Fruit fly (Drosophila melanogaster) whole organism, pupa: ENCODE results near the gene CG14960.
A peak's percentile ranks its signal among the peaks of the same experiment; 100 is the strongest.

Source experiments
- CG12605 ChIP-seq: fragments of 200-800 bp; sonication (Bioruptor generic); IDR thresholded peaks from 2 replicates; pipeline ENCODE4 v1.3.6; 2022; ENCODE audit warnings: missing biosample characterization, missing genetic modification characterization
- CG13204 ChIP-seq: fragments of 200-800 bp; sonication (Bioruptor generic); optimal IDR thresholded peaks from 2 replicates; lab custom pipeline; 2018; ENCODE audit warnings: missing biosample characterization, mild to moderate bottlenecking, missing genetic modification characterization, moderate library complexity
- CG14655 ChIP-seq: fragments of 200-800 bp; sonication (Bioruptor generic); optimal IDR thresholded peaks from 3 replicates; lab custom pipeline; 2017; ENCODE audit warnings: mild to moderate bottlenecking, missing biosample characterization, missing genetic modification reagents, missing genetic modification characterization
- CG15710 ChIP-seq: fragments of 200-800 bp; sonication (Bioruptor generic); optimal IDR thresholded peaks from 2 replicates; lab custom pipeline; 2018; ENCODE audit warnings: missing biosample characterization, mild to moderate bottlenecking, missing genetic modification characterization, moderate library complexity
- CG32121 ChIP-seq: fragments of 200-800 bp; sonication (Bioruptor generic); IDR thresholded peaks from 2 replicates; pipeline ENCODE4 v1.3.6; 2022; ENCODE audit warnings: missing biosample characterization, missing genetic modification characterization
- CG4496 ChIP-seq: fragments of 200-800 bp; sonication (Bioruptor generic); IDR thresholded peaks from 3 replicates; pipeline ENCODE4 v1.3.6; 2022; ENCODE audit warnings: missing biosample characterization, missing genetic modification characterization
- CG8159 ChIP-seq: fragments of 200-800 bp; sonication (Bioruptor generic); optimal IDR thresholded peaks from 3 replicates; lab custom pipeline; 2018; ENCODE audit warnings: missing biosample characterization, mild to moderate bottlenecking, missing genetic modification characterization, moderate library complexity
- EcR ChIP-seq: fragments of 200-800 bp; sonication (Bioruptor generic); optimal IDR thresholded peaks from 3 replicates; lab custom pipeline; 2019; ENCODE audit warnings: missing biosample characterization, missing genetic modification characterization, mild to moderate bottlenecking, moderate library complexity, missing genetic modification reagents
- Ets98B ChIP-seq: fragments of 200-800 bp; sonication (Bioruptor generic); IDR thresholded peaks from 2 replicates; pipeline ENCODE4 v1.3.6; 2022; ENCODE audit warnings: missing biosample characterization, missing genetic modification characterization
- Pif1A ChIP-seq: fragments of 200-800 bp; sonication (Bioruptor generic); optimal IDR thresholded peaks from 3 replicates; lab custom pipeline; 2016; ENCODE audit warnings: missing biosample characterization, missing genetic modification characterization
- fd96Ca ChIP-seq: fragments of 200-800 bp; sonication (Bioruptor generic); IDR thresholded peaks from 3 replicates; pipeline ENCODE4 v1.3.6; 2022; ENCODE audit warnings: missing biosample characterization, missing genetic modification characterization

- no peak for TF ChIP-seq CG8159
- TF ChIP-seq CG14655 = no peak
- TF ChIP-seq CG4496 (GFP tag; lab: Robert Waterston, UW) = no peak
- no peak for TF ChIP-seq Pif1A (GFP tag; lab: Kevin White, UChicago)
- no peak for TF ChIP-seq CG13204
- TF ChIP-seq CG15710 (tag; lab: Kevin White, UChicago) = no peak
- no peak for TF ChIP-seq EcR (GFP tag; lab: Kevin White, UChicago)
- no peak for TF ChIP-seq CG12605
- no peak for TF ChIP-seq fd96Ca (GFP tag; lab: Robert Waterston, UW)
- 0 out of 2 replicates have a peak, but pooled peaks have one; percentile 0 for TF ChIP-seq CG32121 (GFP tag; lab: Robert Waterston, UW)
- TF ChIP-seq Ets98B (GFP tag; lab: Robert Waterston, UW) = peak; percentile 4; the same call in 1 of the 2 replicates
Measured at dm6 chr3L:3226458-3226783, 44.4 kb upstream of the CG14960 start.
